Worm (Caenorhabditis elegans): ENCODE results near the gene srxa-18.
A peak's percentile ranks its signal among the peaks of the same experiment; 100 is the strongest.

Gene srxa-18

ce11 chrV:10149728-10150127 is 28.9 kb upstream of the srxa-18 start, which contains the start of gene srsx-27:
TSS of gene srsx-27 (plus strand) at chrV:10150028.
- no peak for TF ChIP-seq mab-5 (tag; optimal IDR thresholded peaks at IDR 0.05)
- TF ChIP-seq nhr-21 (tag; optimal IDR thresholded peaks at IDR 0.05): no peak
- TF ChIP-seq unc-62 (GFP tag; optimal IDR thresholded peaks at IDR 0.05): no peak
- TF ChIP-seq nhr-23 (tag; optimal IDR thresholded peaks at IDR 0.05): no peak

ce11 chrV:10148352-10148751 is 27.6 kb upstream of the srxa-18 start, which contains the start of gene srsx-26:
TSS of gene srsx-26 (plus strand) at chrV:10148652.
- TF ChIP-seq lin-39 (tag; optimal IDR thresholded peaks at IDR 0.05) (no peak), mbf-1 (tag; optimal IDR thresholded peaks at IDR 0.05) (no peak), elt-1 (tag; optimal IDR thresholded peaks at IDR 0.05) (no peak), zag-1 (tag; optimal IDR thresholded peaks at IDR 0.05) (no peak), nhr-11 (tag; optimal IDR thresholded peaks at IDR 0.05) (no peak), mab-5 (tag; optimal IDR thresholded peaks at IDR 0.05) (no peak), dmd-4 (tag; optimal IDR thresholded peaks at IDR 0.05) (no peak), ama-1 (optimal IDR thresholded peaks at IDR 0.05) (no peak), ztf-11 (tag; optimal IDR thresholded peaks at IDR 0.05) (no peak), ztf-4 (tag; optimal IDR thresholded peaks at IDR 0.05) (no peak), C34F6.9 (tag; optimal IDR thresholded peaks at IDR 0.05) (no peak)

DNA sequence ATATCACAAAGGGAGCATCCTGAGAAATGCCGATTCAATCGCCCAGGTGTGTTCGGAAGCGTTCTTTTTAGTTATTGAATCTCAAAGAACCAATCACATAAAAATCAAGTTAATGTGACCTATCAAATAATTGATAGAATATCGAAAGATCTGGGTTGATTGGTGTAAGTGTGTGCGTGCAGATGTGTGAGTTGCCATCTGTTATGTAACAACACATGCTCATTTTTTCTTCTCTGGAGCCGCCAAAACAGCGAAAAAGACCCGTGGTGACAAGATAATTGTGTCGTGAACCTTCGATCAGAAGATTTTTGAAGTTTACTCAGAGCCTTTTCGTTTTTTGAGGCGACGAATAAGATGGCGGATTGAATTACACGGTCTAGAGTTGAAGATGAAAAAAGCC is 26.0 kb upstream of the srxa-18 start:
- TF ChIP-seq gmeb-1 (tag; optimal IDR thresholded peaks at IDR 0.05) (no peak), lin-11 (tag; optimal IDR thresholded peaks at IDR 0.05) (no peak), lsy-2 (tag; optimal IDR thresholded peaks at IDR 0.05) (peak in 1 of 2 experiments; percentile 12), ama-1 (optimal IDR thresholded peaks at IDR 0.05) (no peak), nhr-237 (tag; optimal IDR thresholded peaks at IDR 0.05) (no peak), nhr-12 (tag; optimal IDR thresholded peaks at IDR 0.05) (no peak), ztf-11 (tag; optimal IDR thresholded peaks at IDR 0.05) (no peak), sma-9 (GFP tag; optimal IDR thresholded peaks at IDR 0.05) (peak; percentile 40), sma-9 (tag; optimal IDR thresholded peaks at IDR 0.05) (no peak), crh-2 (tag; optimal IDR thresholded peaks at IDR 0.05) (no peak), nhr-129 (tag; optimal IDR thresholded peaks at IDR 0.05) (peak; percentile 71), aly-2 (tag; optimal IDR thresholded peaks at IDR 0.05) (no peak), elt-3 (tag; optimal IDR thresholded peaks at IDR 0.05) (no peak), skn-1 (tag; optimal IDR thresholded peaks at IDR 0.05) (no peak), Y55F3AM.14 (GFP tag; optimal IDR thresholded peaks at IDR 0.05) (no peak), unc-55 (GFP tag; optimal IDR thresholded peaks at IDR 0.05) (no peak), ZK546.5 (tag; optimal IDR thresholded peaks at IDR 0.05) (no peak), R02D3.7 (tag; optimal IDR thresholded peaks at IDR 0.05) (no peak), F13H6.1 (tag; optimal IDR thresholded peaks at IDR 0.05) (peak; percentile 56), blmp-1 (tag; optimal IDR thresholded peaks at IDR 0.05; ENCODE audit: insufficient read depth) (no peak), unc-62 (GFP tag; optimal IDR thresholded peaks at IDR 0.05) (no peak), nhr-77 (tag; optimal IDR thresholded peaks at IDR 0.05) (no peak), dmd-4 (tag; optimal IDR thresholded peaks at IDR 0.05) (no peak), egl-27 (tag; optimal IDR thresholded peaks at IDR 0.05) (no peak), snpc-4 (tag; optimal IDR thresholded peaks at IDR 0.05) (no peak), sem-4 (tag; optimal IDR thresholded peaks at IDR 0.05) (peak; percentile 35), alr-1 (tag; optimal IDR thresholded peaks at IDR 0.05) (no peak), zag-1 (tag; optimal IDR thresholded peaks at IDR 0.05) (no peak), nhr-23 (tag; optimal IDR thresholded peaks at IDR 0.05) (no peak), nhr-11 (tag; optimal IDR thresholded peaks at IDR 0.05) (no peak), C34F6.9 (tag; optimal IDR thresholded peaks at IDR 0.05) (peak; percentile 37), nhr-6 (tag; optimal IDR thresholded peaks at IDR 0.05) (no peak)

DNA sequence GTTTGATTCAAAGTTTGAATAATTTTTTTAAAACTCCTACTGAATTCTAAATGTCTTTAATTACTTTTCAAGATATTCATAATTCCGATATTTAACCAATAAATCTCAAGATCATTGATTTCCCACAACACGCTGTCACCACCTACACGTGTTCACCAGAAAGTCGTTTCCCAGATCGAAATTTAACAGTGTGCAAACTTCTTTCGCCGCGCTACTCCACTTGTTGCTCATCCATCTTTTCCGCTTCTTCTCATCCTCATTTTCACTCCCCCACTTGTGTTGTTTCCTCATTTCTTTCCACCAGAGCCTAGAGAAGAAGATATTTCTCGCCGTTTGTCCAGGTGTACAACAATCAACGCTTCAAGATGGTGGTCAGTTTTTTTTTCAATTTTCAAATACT is 24.9 kb upstream of the srxa-18 start, which contains the start of gene C51E3.9:
C51E3.9 (plus strand) TSS at position 301 of the 400 bp plus-strand sequence.
- TF ChIP-seq elt-1 (tag; optimal IDR thresholded peaks at IDR 0.05) (no peak), ZK546.5 (tag; optimal IDR thresholded peaks at IDR 0.05) (no peak), nhr-129 (tag; optimal IDR thresholded peaks at IDR 0.05) (peak; percentile 31), elt-3 (tag; optimal IDR thresholded peaks at IDR 0.05) (no peak)

All from whole organism, L2 larva.